Fruit fly (Drosophila melanogaster) whole organism, embryonic: ENCODE results near the gene saturn.
A peak's percentile ranks its signal among the peaks of the same experiment; 100 is the strongest.

Experiments used
- Atf6 ChIP-seq: fragments of 200-800 bp; sonication (Bioruptor generic); IDR thresholded peaks from 2 replicates; pipeline ENCODE4 v1.3.6; 2022; ENCODE audit warnings: missing biosample characterization, missing genetic modification characterization
- Bgb ChIP-seq: fragments of 200-800 bp; sonication (Bioruptor generic); IDR thresholded peaks from 2 replicates; pipeline ENCODE4 v1.3.6; 2022; ENCODE audit warnings: missing biosample characterization, missing genetic modification characterization; ENCODE audit not compliant: partially characterized antibody
- CG10321 ChIP-seq: fragments of 200-800 bp; sonication (Bioruptor generic); IDR thresholded peaks from 2 replicates; pipeline ENCODE4 v1.3.6; 2022; ENCODE audit warnings: missing biosample characterization, missing genetic modification characterization
- CG10543 ChIP-seq: fragments of 200-800 bp; sonication (Bioruptor generic); optimal IDR thresholded peaks from 3 replicates; lab custom pipeline; 2017; ENCODE audit warnings: missing biosample characterization, mild to moderate bottlenecking, missing genetic modification characterization, moderate library complexity
- CG11504 ChIP-seq: fragments of 200-800 bp; sonication (Bioruptor generic); optimal IDR thresholded peaks from 3 replicates; lab custom pipeline; 2019; ENCODE audit warnings: missing biosample characterization, mild to moderate bottlenecking, missing genetic modification characterization, moderate library complexity
- CG12391 ChIP-seq: fragments of 200-800 bp; sonication (Bioruptor generic); optimal IDR thresholded peaks from 3 replicates; lab custom pipeline; 2018; ENCODE audit warnings: missing biosample characterization, mild to moderate bottlenecking, missing genetic modification characterization, moderate library complexity
- CG12769 ChIP-seq: fragments of 200-800 bp; sonication (Bioruptor generic); optimal IDR thresholded peaks from 2 replicates; lab custom pipeline; 2019; ENCODE audit warnings: missing biosample characterization, mild to moderate bottlenecking, missing genetic modification characterization, moderate library complexity
- CG15479 ChIP-seq: fragments of 200-800 bp; sonication (Bioruptor generic); optimal IDR thresholded peaks from 3 replicates; lab custom pipeline; 2019; ENCODE audit warnings: missing biosample characterization, mild to moderate bottlenecking, missing genetic modification characterization, moderate library complexity
- CG32767 ChIP-seq: fragments of 200-800 bp; sonication (Bioruptor generic); IDR thresholded peaks from 2 replicates; pipeline ENCODE4 v1.3.6; 2022; ENCODE audit warnings: missing biosample characterization, missing genetic modification characterization
- CG4360 ChIP-seq: fragments of 200-800 bp; sonication (Bioruptor generic); IDR thresholded peaks from 2 replicates; pipeline ENCODE4 v1.3.6; 2022; ENCODE audit warnings: missing biosample characterization, missing genetic modification characterization
- CG8290 ChIP-seq, 3 experiments: fragments of 200-800 bp; sonication (Bioruptor generic); optimal IDR thresholded peaks; 2 replicates each; lab custom pipeline; 2016 to 2019; ENCODE audit warnings: missing biosample characterization in 3 of 3, missing genetic modification characterization in 3 of 3, mild to moderate bottlenecking in 2 of 3, moderate library complexity in 1 of 3
- CG9797 ChIP-seq: fragments of 200-800 bp; sonication (Bioruptor generic); optimal IDR thresholded peaks from 3 replicates; lab custom pipeline; 2018; ENCODE audit warnings: missing biosample characterization, mild to moderate bottlenecking, missing genetic modification characterization
- CG9876 ChIP-seq: fragments of 200-800 bp; sonication (Bioruptor generic); optimal IDR thresholded peaks from 2 replicates; lab custom pipeline; 2016; ENCODE audit warnings: missing biosample characterization, missing genetic modification characterization
- D ChIP-seq, 2 experiments: fragments of 200-800 bp in 1 of 2; fragments of >200 bp in 1 of 2; sonication (Bioruptor generic) in 1 of 2; optimal IDR thresholded peaks; 2 replicates in 1 of 2; 3 replicates in 1 of 2; lab custom pipeline; 2017; ENCODE audit warnings: mild to moderate bottlenecking in 1 of 2, missing biosample characterization in 1 of 2, missing genetic modification characterization in 1 of 2, missing genetic modification reagents in 1 of 2
- D19B ChIP-seq: fragments of 200-800 bp; sonication (Bioruptor generic); optimal IDR thresholded peaks from 2 replicates; lab custom pipeline; 2017; ENCODE audit warnings: missing biosample characterization, mild to moderate bottlenecking, missing genetic modification characterization
- Deaf1 ChIP-seq: fragments of 200-800 bp; optimal IDR thresholded peaks from 3 replicates; lab custom pipeline; 2019; ENCODE audit warnings: missing biosample characterization, mild to moderate bottlenecking, missing genetic modification characterization, moderate library complexity
- Doc2 ChIP-seq: fragments of 200-800 bp; sonication (Bioruptor generic); IDR thresholded peaks from 2 replicates; pipeline ENCODE4 v1.3.6; 2022; ENCODE audit warnings: missing biosample characterization, missing genetic modification characterization
- Eip74EF ChIP-seq, 2 experiments: fragments of 200-800 bp in 1 of 2; fragments of >200 bp in 1 of 2; sonication (Bioruptor generic) in 1 of 2; optimal IDR thresholded peaks; 2 replicates each; lab custom pipeline; 2017 to 2019; ENCODE audit warnings: missing biosample characterization in 2 of 2, missing genetic modification characterization in 2 of 2, mild to moderate bottlenecking in 1 of 2, moderate library complexity in 1 of 2
- HLHmδ ChIP-seq: fragments of 200-800 bp; sonication (Bioruptor generic); optimal IDR thresholded peaks from 2 replicates; lab custom pipeline; 2018; ENCODE audit warnings: missing biosample characterization, mild to moderate bottlenecking, missing genetic modification characterization, moderate library complexity
- HmgD ChIP-seq: fragments of 200-800 bp; sonication (Bioruptor generic); optimal IDR thresholded peaks from 3 replicates; lab custom pipeline; 2016; ENCODE audit warnings: missing biosample characterization, missing genetic modification characterization
- HmgZ ChIP-seq: fragments of 200-800 bp; sonication (Bioruptor generic); optimal IDR thresholded peaks from 2 replicates; lab custom pipeline; 2018; ENCODE audit warnings: missing biosample characterization, mild to moderate bottlenecking, missing genetic modification characterization
- Hr78 ChIP-seq, 2 experiments: fragments of 200-800 bp in 1 of 2; fragments of >200 bp in 1 of 2; sonication (Bioruptor generic) in 1 of 2; optimal IDR thresholded peaks; 2 replicates each; lab custom pipeline; 2017 to 2019; ENCODE audit warnings: missing biosample characterization in 2 of 2, missing genetic modification characterization in 2 of 2, mild to moderate bottlenecking in 1 of 2, moderate library complexity in 1 of 2
- Jarid2 ChIP-seq: fragments of 200-800 bp; sonication (Bioruptor generic); optimal IDR thresholded peaks from 3 replicates; lab custom pipeline; 2017; ENCODE audit warnings: mild to moderate bottlenecking, missing biosample characterization, missing genetic modification reagents, missing genetic modification characterization
- Sry-β ChIP-seq: fragments of 200-800 bp; sonication (Bioruptor generic); optimal IDR thresholded peaks from 2 replicates; lab custom pipeline; 2018; ENCODE audit warnings: missing biosample characterization, mild to moderate bottlenecking, missing genetic modification characterization, moderate library complexity
- abd-A ChIP-seq: fragments of 200-800 bp; sonication (Bioruptor generic); optimal IDR thresholded peaks from 3 replicates; lab custom pipeline; 2019; ENCODE audit warnings: missing biosample characterization, mild to moderate bottlenecking, missing genetic modification characterization, moderate library complexity
- amos ChIP-seq: fragments of 200-800 bp; sonication (Bioruptor generic); IDR thresholded peaks from 2 replicates; pipeline ENCODE4 v1.3.6; 2022; ENCODE audit warnings: missing biosample characterization, missing genetic modification characterization; ENCODE audit not compliant: partially characterized antibody
- ara ChIP-seq: fragments of 200-800 bp; sonication (Bioruptor generic); IDR thresholded peaks from 2 replicates; pipeline ENCODE4 v1.3.6; 2022; ENCODE audit warnings: missing biosample characterization, missing genetic modification characterization
- chm ChIP-seq: fragments of 200-800 bp; sonication (Bioruptor generic); IDR thresholded peaks from 2 replicates; pipeline ENCODE4 v1.3.6; 2022; ENCODE audit warnings: missing biosample characterization, missing genetic modification characterization
- ci ChIP-seq: fragments of 200-800 bp; sonication (Bioruptor generic); IDR thresholded peaks from 3 replicates; pipeline ENCODE4 v1.3.6; 2022; ENCODE audit warnings: missing biosample characterization, missing genetic modification characterization
- gce ChIP-seq: fragments of 200-800 bp; sonication (Bioruptor generic); IDR thresholded peaks from 3 replicates; pipeline ENCODE4 v1.3.6; 2022; ENCODE audit warnings: missing biosample characterization, missing genetic modification characterization
- hkb ChIP-seq, 2 experiments: fragments of 200-800 bp in 1 of 2; fragments of >200 bp in 1 of 2; sonication (Bioruptor generic) in 1 of 2; IDR thresholded peaks in 1 of 2; optimal IDR thresholded peaks in 1 of 2; 2 replicates each; pipeline versions ENCODE4 v1.3.6 to Lab custom; 2017 to 2022; ENCODE audit warnings: missing biosample characterization in 1 of 2, missing genetic modification characterization in 1 of 2
- ind ChIP-seq: fragments of 200-800 bp; sonication (Bioruptor generic); optimal IDR thresholded peaks from 3 replicates; lab custom pipeline; 2016; ENCODE audit warnings: missing biosample characterization, missing genetic modification characterization
- kay ChIP-seq: fragments of 200-800 bp; sonication (Bioruptor generic); optimal IDR thresholded peaks from 2 replicates; lab custom pipeline; 2016; ENCODE audit warnings: missing biosample characterization, missing genetic modification characterization
- ken ChIP-seq: fragments of 200-800 bp; sonication (Bioruptor generic); IDR thresholded peaks from 3 replicates; pipeline ENCODE4 v1.3.6; 2022; ENCODE audit warnings: missing biosample characterization, missing genetic modification characterization
- kni ChIP-seq: fragments of 200-800 bp; sonication (Bioruptor generic); optimal IDR thresholded peaks from 3 replicates; lab custom pipeline; 2017; ENCODE audit warnings: mild to moderate bottlenecking, missing biosample characterization, missing genetic modification reagents, missing genetic modification characterization
- knrl ChIP-seq: fragments of 200-800 bp; sonication (Bioruptor generic); IDR thresholded peaks from 3 replicates; pipeline ENCODE4 v1.3.6; 2022; ENCODE audit warnings: missing biosample characterization, missing genetic modification characterization; ENCODE audit not compliant: partially characterized antibody
- lab ChIP-seq: fragments of 200-800 bp; sonication (Bioruptor generic); optimal IDR thresholded peaks from 3 replicates; lab custom pipeline; 2017; ENCODE audit warnings: missing biosample characterization, missing genetic modification characterization, mild to moderate bottlenecking, moderate library complexity, missing genetic modification reagents
- mirr ChIP-seq: fragments of 200-800 bp; sonication (Bioruptor generic); optimal IDR thresholded peaks from 3 replicates; lab custom pipeline; 2018; ENCODE audit warnings: missing biosample characterization, mild to moderate bottlenecking, missing genetic modification characterization
- oc ChIP-seq: fragments of 200-800 bp; sonication (Bioruptor generic); optimal IDR thresholded peaks from 2 replicates; lab custom pipeline; 2018; ENCODE audit warnings: missing biosample characterization, mild to moderate bottlenecking, missing genetic modification characterization, moderate library complexity
- onecut ChIP-seq: fragments of 200-800 bp; sonication (Bioruptor generic); IDR thresholded peaks from 2 replicates; pipeline ENCODE4 v1.3.6; 2022; ENCODE audit warnings: missing biosample characterization, missing genetic modification characterization
- row ChIP-seq: fragments of 200-800 bp; sonication (Bioruptor generic); IDR thresholded peaks from 3 replicates; pipeline ENCODE4 v1.3.6; 2022; ENCODE audit warnings: missing biosample characterization, missing genetic modification characterization
- scrt ChIP-seq: fragments of 200-800 bp; sonication (Bioruptor generic); optimal IDR thresholded peaks from 2 replicates; lab custom pipeline; 2018; ENCODE audit warnings: missing biosample characterization, mild to moderate bottlenecking, missing genetic modification characterization, moderate library complexity
- slp2 ChIP-seq: fragments of 200-800 bp; sonication (Bioruptor generic); optimal IDR thresholded peaks from 2 replicates; lab custom pipeline; 2016; ENCODE audit warnings: missing biosample characterization, missing genetic modification characterization
- sqz ChIP-seq: fragments of 200-800 bp; sonication (Bioruptor generic); optimal IDR thresholded peaks from 3 replicates; lab custom pipeline; 2018; ENCODE audit warnings: missing biosample characterization, mild to moderate bottlenecking, missing genetic modification characterization
- vvl ChIP-seq: fragments of 200-800 bp; sonication (Bioruptor generic); IDR thresholded peaks from 2 replicates; pipeline ENCODE4 v1.3.6; 2022; ENCODE audit warnings: missing biosample characterization, missing genetic modification characterization

saturn gene

DNA sequence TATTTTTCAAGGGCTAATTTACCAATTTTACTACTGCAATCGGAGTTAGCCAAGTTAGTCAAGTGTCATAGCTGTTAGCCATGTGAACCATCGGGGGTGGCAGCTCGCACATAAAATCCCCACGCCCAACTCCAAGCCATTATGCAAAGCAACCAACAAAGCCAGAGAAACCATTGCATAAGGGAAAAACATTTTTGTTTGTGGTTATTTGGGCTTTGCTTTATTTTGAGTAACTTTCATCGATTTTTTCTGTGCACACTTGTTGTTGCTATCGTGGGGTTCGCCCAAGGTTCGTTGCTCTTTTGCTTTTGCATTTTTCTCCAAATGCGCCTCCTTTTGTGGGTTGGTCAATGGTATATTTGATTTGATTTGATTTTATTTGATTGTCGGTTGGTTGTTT, 4.9 kb upstream of the saturn start (continued):
- no peak for TF ChIP-seq Doc2 (GFP tag; lab: Robert Waterston, UW)

DNA sequence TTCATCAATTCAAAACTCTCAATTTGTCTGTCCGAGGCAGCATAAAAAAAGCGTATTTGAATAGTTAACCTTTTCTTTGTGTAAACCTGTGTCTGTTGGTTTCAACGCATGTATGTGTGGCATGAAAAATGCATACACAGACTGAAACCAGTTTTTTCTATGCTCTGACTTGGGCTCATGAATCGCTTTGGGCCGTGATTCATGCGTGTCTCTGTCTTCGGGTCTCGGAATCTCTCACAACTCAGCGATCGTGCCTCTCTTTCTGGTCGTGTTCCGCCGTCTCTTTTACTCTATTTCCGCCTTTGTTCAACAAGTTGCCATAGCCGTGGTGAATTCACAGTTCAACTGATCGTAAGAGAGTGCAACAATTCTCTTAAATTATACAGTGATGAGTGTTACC, 2.2 kb upstream of the saturn start:
- TF ChIP-seq CG4360 (GFP tag; lab: Robert Waterston, UW), result peak; percentile 7; the same call in 1 of the 2 replicates
- peak; percentile 32; the same call in 1 of the 3 replicates for TF ChIP-seq row (GFP tag; lab: Robert Waterston, UW)
- TF ChIP-seq slp2 (GFP tag; lab: Kevin White, UChicago), result no peak
- peak; percentile 12 for TF ChIP-seq CG15479 (GFP tag; lab: Kevin White, UChicago)
- peak; percentile 87 for TF ChIP-seq kni
- TF ChIP-seq lab (GFP tag; lab: Kevin White, UChicago), result peak; percentile 14
- peak; percentile 44 for TF ChIP-seq CG12769 (tag; lab: Kevin White, UChicago)
- TF ChIP-seq vvl (GFP tag; lab: Robert Waterston, UW), result peak; percentile 79
- TF ChIP-seq onecut, result 0 out of 2 replicates have a peak, but pooled peaks have one; percentile 8
- no peak for TF ChIP-seq CG12391
- peak; percentile 85 for TF ChIP-seq Deaf1 (tag; lab: Kevin White, UChicago)
- peak; percentile 32 for TF ChIP-seq mirr
- 0 out of 2 replicates have a peak, but pooled peaks have one; percentile 27 for TF ChIP-seq Atf6 (GFP tag; lab: Robert Waterston, UW)
- no peak for TF ChIP-seq CG9797 (GFP tag; lab: Kevin White, UChicago)
- no peak for TF ChIP-seq HmgD (GFP tag; lab: Kevin White, UChicago)
- no peak for TF ChIP-seq CG9876 (GFP tag; lab: Kevin White, UChicago)
- peak in 1 of 2 experiments; percentile 73 for TF ChIP-seq Hr78 (GFP tag; optimal IDR thresholded peaks at IDR 0.05; lab: Kevin White, UChicago)
- TF ChIP-seq gce (GFP tag; lab: Robert Waterston, UW), result 0 out of 3 replicates have a peak, but pooled peaks have one; percentile 12
- peak; percentile 77 for TF ChIP-seq abd-A (tag; lab: Kevin White, UChicago)
- peak; percentile 7 for TF ChIP-seq CG11504
- TF ChIP-seq D19B (GFP tag; lab: Kevin White, UChicago), result no peak
- no peak for TF ChIP-seq scrt
- peak; percentile 92 for TF ChIP-seq sqz (GFP tag; lab: Kevin White, UChicago)
- peak; percentile 13 for TF ChIP-seq Jarid2 (GFP tag; lab: Kevin White, UChicago)
- TF ChIP-seq ind, result no peak
- TF ChIP-seq HmgZ, result no peak
- peak; percentile 39; the same call in 1 of the 2 replicates for TF ChIP-seq amos (GFP tag; lab: Robert Waterston, UW)
- TF ChIP-seq Sry-β, result peak; percentile 62
- TF ChIP-seq ara (GFP tag; lab: Robert Waterston, UW), result peak; percentile 27; the same call in 1 of the 2 replicates
- TF ChIP-seq ken, result no peak
- peak; percentile 20 for TF ChIP-seq HLHmδ (GFP tag; lab: Kevin White, UChicago)
- TF ChIP-seq CG10543 (GFP tag; lab: Kevin White, UChicago), result peak; percentile 55
- TF ChIP-seq kay, result peak; percentile 82
- peak; percentile 51; the same call in 1 of the 2 replicates for TF ChIP-seq CG32767 (GFP tag; lab: Robert Waterston, UW)
- peak; percentile 58; the same call in 2 of the 3 replicates for TF ChIP-seq ci (GFP tag; lab: Robert Waterston, UW)
- no peak for TF ChIP-seq CG8290 (GFP tag; optimal IDR thresholded peaks at IDR 0.05; lab: Kevin White, UChicago)
- TF ChIP-seq CG8290 (tag; optimal IDR thresholded peaks at IDR 0.05; lab: Kevin White, UChicago), result peak in 1 of 2 experiments; percentile 35
- peak; percentile 1 for TF ChIP-seq D (optimal IDR thresholded peaks at IDR 0.05; lab: Kevin White, UChicago)
- no peak for TF ChIP-seq D (GFP tag; optimal IDR thresholded peaks at IDR 0.05; lab: Kevin White, UChicago)
- peak; percentile 57 for TF ChIP-seq oc (tag; lab: Kevin White, UChicago)
- TF ChIP-seq hkb (optimal IDR thresholded peaks at IDR 0.05; lab: Kevin White, UChicago), result no peak
- peak; percentile 52 for TF ChIP-seq hkb (GFP tag; IDR thresholded peaks at IDR 0.05; lab: Robert Waterston, UW)
- TF ChIP-seq knrl, result no peak
- TF ChIP-seq chm (GFP tag; lab: Robert Waterston, UW), result peak; percentile 80
- TF ChIP-seq Bgb (GFP tag; lab: Robert Waterston, UW), result peak; percentile 73; the same call in 1 of the 2 replicates
- TF ChIP-seq CG10321, result peak; percentile 84
- peak in 1 of 2 experiments; percentile 54 for TF ChIP-seq Eip74EF (GFP tag; optimal IDR thresholded peaks at IDR 0.05; lab: Kevin White, UChicago)
